Worm (Caenorhabditis elegans): ENCODE data around the gene dnj-13.

DNA sequence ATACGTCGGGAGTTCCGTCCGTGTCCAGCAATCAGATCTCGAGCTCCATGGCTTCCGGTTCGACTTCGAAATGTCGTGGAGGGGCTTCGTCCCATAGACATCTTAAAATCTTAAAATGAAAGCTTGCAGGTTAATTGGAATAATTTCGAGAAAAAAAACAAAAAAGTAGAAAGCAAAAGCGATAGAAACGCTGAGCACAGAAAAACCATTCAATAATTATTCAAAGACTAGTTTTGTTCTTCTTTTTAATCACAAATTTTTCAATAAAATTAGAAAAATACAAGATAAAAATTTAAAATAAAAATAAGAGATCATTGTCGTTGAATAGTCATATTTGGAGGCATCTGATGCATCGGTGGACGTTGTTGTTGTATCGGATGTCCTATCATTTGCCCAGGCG, 18.5 kb upstream of the dnj-13 start, which contains the start of gene age-1:
- TF ChIP-seq him-1 (tag; optimal IDR thresholded peaks at IDR 0.05) (no peak), W03F9.2 (tag; optimal IDR thresholded peaks at IDR 0.05) (no peak)

All from whole organism, L4/young adult.